Fruit fly (Drosophila melanogaster): Measurements from ENCODE around the gene CG15461.

CG15461 gene

DNA sequence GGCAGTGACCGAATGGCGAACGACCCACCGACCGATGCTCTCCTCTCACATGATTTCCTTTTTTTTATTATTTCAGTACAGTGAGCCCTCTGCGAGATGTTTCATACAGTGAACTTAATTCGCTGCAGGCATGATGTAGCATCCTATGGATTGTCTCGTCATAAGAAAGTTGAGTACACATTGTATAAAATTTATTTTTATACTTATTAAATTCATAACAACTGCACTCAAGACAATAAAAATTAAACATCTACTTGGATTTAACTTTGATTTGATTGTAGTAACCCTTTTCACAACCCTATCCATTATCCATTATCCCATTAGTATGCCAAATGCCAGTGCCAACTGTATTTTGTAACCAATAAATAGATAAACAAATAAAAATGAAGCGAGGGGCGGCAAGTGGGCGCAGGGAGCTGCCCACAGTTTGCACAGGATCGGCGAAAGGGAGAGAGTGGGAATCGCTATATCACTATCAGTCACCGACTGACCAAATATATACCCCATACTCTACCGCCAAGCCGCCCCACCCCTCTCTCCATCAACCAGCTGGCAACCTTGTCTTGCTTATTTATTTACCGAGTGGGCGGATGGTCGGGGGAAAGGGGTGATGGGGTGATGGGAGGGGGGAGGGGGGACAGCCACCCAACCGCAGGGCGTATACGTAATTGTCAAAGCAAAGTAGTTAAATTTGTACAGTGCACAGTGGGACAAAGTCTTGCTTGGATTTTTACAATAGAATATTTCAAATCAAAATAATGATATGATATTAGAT is 3.0 kb upstream of the CG15461 start:
- TF ChIP-seq psq (optimal IDR thresholded peaks at IDR 0.05) (no peak), h (optimal IDR thresholded peaks at IDR 0.05) (no peak), Sin3A (optimal IDR thresholded peaks at IDR 0.05) (no peak), ttk (optimal IDR thresholded peaks at IDR 0.05) (no peak), insv (optimal IDR thresholded peaks at IDR 0.05) (no peak), Myc (optimal IDR thresholded peaks at IDR 0.05) (no peak)

DNA sequence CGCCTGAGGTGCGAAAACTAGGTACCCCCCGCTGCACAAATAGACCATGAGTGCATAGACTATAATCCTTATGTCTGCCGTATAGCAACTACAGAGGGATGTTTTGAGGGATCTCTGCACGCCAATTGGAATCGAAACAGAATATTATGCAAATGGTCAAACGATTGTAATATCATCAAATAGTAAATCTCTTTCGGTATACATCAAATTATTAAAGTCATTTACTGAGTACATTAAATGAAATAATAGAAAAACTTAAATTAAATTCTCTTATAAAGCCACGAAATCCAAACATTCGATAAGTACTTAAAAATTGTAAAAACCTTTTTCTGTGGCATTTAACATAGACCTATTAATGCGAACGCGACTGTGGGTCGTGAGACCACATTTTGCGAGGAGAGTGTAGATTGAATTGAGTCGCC is 2.7 kb downstream of the CG15461 start:
- TF ChIP-seq psq (optimal IDR thresholded peaks at IDR 0.05) (no peak), insv (optimal IDR thresholded peaks at IDR 0.05) (no peak), Sin3A (optimal IDR thresholded peaks at IDR 0.05) (no peak), ttk (optimal IDR thresholded peaks at IDR 0.05) (no peak)

DNA sequence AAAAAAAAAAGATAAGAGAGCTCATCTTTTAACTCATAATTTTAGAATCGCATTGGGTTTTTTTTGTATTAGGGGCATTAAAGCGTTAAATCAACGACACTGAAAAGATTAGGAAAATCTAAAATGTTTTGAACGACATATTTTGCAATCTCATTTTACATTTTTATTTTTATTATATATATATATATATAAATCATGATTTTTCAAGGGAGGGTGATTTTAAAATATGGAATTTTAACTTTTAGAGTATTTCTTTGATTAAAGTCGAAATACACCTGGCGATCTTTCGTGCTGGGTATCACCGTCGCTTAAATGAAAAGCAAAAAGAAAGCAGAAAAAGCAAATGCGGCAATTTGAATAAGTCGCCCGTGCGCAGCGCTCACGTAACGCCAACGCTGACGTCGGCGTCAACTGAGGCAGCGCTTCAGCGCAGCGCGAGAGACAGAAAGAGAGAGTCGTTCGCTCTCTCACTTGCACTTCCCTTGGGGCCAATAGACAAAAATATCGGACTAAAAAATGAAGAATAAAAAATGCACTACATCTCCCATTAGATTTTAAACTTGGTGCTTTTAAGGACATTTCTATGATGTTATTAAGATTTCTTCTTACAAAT is 3.5 kb downstream of the CG15461 start:
- no peak for TF ChIP-seq h (optimal IDR thresholded peaks at IDR 0.05)
- no peak for TF ChIP-seq insv (optimal IDR thresholded peaks at IDR 0.05)
- no peak for TF ChIP-seq psq (optimal IDR thresholded peaks at IDR 0.05)
- TF ChIP-seq Myc (optimal IDR thresholded peaks at IDR 0.05) = no peak
- TF ChIP-seq Sin3A (optimal IDR thresholded peaks at IDR 0.05) = no peak
- TF ChIP-seq ttk (optimal IDR thresholded peaks at IDR 0.05) = no peak

DNA sequence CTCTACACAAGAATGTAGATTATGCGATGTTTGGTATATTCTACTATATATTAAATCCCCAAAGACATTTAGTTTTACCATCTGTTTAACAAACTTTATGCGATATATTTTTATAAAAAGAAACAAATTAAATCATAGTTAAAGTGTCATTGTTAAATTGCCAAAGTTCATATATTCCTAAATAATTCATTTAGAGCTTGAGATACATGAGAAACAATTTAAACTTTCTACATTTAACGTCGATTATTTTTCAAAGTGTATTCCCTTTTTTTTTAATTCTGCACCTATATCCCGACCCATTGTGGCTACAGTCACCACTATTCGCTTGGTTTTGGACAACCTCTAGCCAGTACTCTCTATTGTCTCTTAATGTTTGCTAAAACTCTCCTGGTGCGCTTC is 4.0 kb downstream of the CG15461 start:
- TF ChIP-seq Myc (optimal IDR thresholded peaks at IDR 0.05) (no peak), h (optimal IDR thresholded peaks at IDR 0.05) (no peak), psq (optimal IDR thresholded peaks at IDR 0.05) (no peak), Sin3A (optimal IDR thresholded peaks at IDR 0.05) (no peak), insv (optimal IDR thresholded peaks at IDR 0.05) (no peak), ttk (optimal IDR thresholded peaks at IDR 0.05) (no peak)

DNA sequence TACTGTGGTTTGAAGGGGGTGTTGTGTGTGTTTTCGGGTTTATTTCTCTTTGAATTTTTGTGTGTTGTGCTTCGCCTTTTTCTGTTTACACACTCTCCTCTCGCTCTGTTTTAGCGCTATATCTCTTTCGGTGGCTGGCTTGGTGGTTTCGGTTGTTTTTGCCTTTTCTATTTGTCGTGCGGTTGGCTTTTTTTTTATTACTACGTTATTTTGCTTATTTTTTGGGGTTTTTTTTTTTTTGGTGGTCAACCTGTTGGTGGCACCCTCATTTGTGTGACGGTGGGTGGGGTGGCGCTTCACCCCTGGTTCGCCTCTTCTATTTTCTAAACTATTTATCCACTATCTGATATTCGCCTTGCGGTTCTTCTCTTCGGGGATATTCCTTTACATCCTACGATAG is 4.9 kb downstream of the CG15461 start:
- TF ChIP-seq psq (optimal IDR thresholded peaks at IDR 0.05) (no peak), h (optimal IDR thresholded peaks at IDR 0.05) (no peak), Sin3A (optimal IDR thresholded peaks at IDR 0.05) (no peak), ttk (optimal IDR thresholded peaks at IDR 0.05) (no peak), insv (optimal IDR thresholded peaks at IDR 0.05) (no peak), Myc (optimal IDR thresholded peaks at IDR 0.05) (no peak)

DNA sequence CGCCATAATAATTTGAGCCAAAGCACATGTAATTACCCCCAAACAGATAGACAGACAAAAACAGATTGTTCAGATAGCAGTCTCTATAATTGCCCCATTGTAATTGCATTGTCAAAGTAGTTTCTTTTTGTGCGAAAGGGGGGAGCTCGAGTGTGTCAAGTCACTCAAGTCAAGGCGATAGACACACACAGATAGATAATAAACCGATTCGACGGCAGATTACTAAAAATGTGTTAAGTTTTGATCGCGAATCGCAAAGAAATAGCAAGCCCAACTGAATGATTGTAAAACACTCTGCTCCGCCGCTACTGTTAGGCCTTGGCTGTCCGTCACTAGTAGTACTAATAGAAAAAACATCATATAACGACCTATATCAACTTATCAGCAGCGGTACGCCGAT is 6.7 kb downstream of the CG15461 start:
- TF ChIP-seq ttk (optimal IDR thresholded peaks at IDR 0.05) = no peak
- no peak for TF ChIP-seq h (optimal IDR thresholded peaks at IDR 0.05)
- TF ChIP-seq Myc (optimal IDR thresholded peaks at IDR 0.05) = no peak
- TF ChIP-seq insv (optimal IDR thresholded peaks at IDR 0.05) = no peak
- no peak for TF ChIP-seq Sin3A (optimal IDR thresholded peaks at IDR 0.05)
- no peak for TF ChIP-seq psq (optimal IDR thresholded peaks at IDR 0.05)

DNA sequence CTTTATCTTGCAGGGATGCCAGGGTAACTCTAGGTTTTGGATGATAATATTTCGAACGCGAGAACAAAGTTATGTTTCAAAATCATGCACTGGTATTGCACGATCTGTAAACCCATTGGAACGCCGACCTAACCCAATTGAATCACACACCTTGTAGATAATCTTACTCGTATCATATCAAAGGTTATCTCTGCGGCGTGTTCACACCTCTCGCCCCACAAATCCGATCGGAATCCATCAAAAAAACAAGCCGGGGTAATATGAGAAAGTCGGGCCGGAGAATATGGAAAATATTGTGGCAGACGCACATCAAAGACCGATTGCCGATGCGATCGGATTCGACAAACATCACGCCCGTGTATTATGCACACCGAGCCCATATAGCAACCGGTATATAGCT is 9.1 kb downstream of the CG15461 start:
- no peak for TF ChIP-seq psq (optimal IDR thresholded peaks at IDR 0.05)
- no peak for TF ChIP-seq h (optimal IDR thresholded peaks at IDR 0.05)
- no peak for TF ChIP-seq insv (optimal IDR thresholded peaks at IDR 0.05)
- no peak for TF ChIP-seq ttk (optimal IDR thresholded peaks at IDR 0.05)
- TF ChIP-seq Myc (optimal IDR thresholded peaks at IDR 0.05) = no peak
- TF ChIP-seq Sin3A (optimal IDR thresholded peaks at IDR 0.05) = no peak

DNA sequence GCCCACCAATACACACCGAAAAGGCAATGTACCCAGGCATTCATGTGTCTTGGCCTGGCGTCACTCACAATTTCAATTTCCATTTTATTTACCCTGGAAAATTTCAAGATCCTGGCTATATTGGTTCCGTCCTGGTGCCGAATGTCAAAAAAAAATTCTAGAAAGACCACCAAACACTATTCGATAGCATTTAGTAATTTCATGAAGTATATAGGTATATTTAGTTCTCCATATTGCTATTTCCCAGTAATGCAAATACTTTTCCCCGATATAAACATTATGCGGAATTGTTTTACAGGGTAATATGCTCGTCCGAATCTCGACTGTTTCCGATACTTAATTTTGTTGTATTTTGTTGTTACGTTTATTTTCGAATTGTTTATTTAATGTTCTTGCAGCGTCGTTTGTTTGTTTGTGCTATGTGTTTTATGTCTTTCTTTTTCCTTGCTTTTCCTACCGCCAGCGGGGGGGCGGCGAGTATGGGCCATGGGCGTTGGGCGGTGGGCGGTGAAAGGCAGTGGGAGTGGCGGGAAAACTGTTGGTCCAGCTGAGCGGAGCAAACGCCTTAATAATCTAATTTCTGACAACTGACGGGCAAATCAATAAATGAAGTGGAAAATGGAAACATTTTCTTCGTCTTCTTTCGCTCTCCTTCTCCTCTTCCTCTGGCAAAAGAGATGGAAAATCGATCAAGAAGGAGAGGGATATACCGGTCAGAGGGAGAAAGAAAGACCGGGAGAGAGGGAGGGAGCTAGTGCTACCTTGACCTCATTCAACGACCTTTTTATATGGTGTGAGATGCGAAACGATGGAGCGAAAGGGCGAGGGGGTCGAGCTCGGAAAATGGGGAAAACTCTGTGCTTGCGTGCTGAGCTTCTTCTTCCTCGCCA is 10.0 kb downstream of the CG15461 start:
- TF ChIP-seq psq (optimal IDR thresholded peaks at IDR 0.05) = no peak
- TF ChIP-seq h (optimal IDR thresholded peaks at IDR 0.05) = no peak
- TF ChIP-seq ttk (optimal IDR thresholded peaks at IDR 0.05) = no peak

DNA sequence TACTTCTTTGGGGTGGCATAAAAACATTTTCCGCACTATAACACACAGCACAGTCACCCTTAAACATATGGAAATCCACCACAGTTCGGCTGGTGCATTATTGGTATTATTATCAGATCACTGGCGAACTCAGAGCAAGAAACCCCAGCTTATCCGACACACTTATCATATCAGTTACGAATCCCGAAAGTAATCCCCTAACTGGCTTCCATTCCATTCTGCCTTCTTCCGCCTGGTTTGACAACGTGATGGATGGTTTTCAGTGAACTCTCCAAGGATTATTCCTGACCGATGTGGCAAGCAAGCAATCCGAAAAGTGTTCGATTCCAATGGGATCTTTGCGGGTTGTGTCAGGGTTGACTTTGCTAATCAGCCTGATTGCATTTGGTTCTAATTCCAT is 13.0 kb downstream of the CG15461 start:
- no peak for TF ChIP-seq h (optimal IDR thresholded peaks at IDR 0.05)

DNA sequence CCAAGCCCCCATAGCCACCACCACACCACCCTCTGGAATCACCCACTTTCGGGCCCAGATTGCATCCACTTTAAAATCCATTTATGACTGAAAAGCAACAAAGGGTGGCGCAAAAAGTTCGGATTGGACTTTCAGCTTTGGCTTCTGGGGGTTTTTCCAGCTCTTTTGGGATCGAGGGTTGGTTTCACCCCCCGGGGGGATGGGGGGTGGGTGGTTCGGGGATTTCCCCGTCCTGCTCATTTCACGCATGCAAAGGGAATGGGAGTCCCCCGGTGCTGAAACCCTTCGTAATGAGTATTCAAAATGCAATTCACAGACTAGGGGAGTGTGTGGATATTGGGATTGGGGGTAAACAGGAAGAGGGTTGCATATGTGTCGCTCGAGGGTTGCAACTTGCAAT is 13.8 kb downstream of the CG15461 start:
- no peak for TF ChIP-seq Sin3A (optimal IDR thresholded peaks at IDR 0.05)
- TF ChIP-seq insv (optimal IDR thresholded peaks at IDR 0.05) = no peak
- TF ChIP-seq psq (optimal IDR thresholded peaks at IDR 0.05) = no peak
- TF ChIP-seq ttk (optimal IDR thresholded peaks at IDR 0.05) = no peak
- TF ChIP-seq Myc (optimal IDR thresholded peaks at IDR 0.05) = no peak
- TF ChIP-seq h (optimal IDR thresholded peaks at IDR 0.05) = no peak

DNA sequence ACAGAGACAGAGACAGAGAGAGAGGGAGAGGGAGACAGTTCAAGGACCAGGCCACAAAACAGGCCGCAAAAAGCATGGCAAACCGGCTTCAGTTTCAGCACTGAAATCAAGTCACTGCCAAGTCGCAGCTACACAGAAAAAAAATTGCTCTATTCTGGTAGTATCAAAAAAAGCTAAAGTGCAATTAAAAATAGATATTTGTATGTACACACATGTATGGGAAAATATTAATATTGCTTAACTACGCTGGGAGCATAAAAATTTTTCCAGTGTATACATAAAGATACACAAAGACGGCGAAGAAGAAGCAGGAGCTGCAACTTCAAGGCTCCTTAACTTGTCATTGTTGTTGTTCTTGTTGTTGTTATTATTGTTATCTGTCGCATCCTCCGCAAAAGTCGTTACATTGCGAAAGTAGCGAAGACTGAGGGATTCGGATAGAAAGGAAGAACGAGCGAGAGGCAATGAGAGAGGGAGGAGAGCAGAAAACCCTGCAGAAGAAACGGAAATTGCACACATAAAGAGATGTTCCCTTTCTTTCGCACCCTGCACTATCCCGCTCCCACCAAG is 15.1 kb downstream of the CG15461 start:
- TF ChIP-seq Myc (optimal IDR thresholded peaks at IDR 0.05) (no peak), psq (optimal IDR thresholded peaks at IDR 0.05) (no peak), Sin3A (optimal IDR thresholded peaks at IDR 0.05) (no peak), ttk (optimal IDR thresholded peaks at IDR 0.05) (no peak), insv (optimal IDR thresholded peaks at IDR 0.05) (no peak), h (optimal IDR thresholded peaks at IDR 0.05) (no peak)

DNA sequence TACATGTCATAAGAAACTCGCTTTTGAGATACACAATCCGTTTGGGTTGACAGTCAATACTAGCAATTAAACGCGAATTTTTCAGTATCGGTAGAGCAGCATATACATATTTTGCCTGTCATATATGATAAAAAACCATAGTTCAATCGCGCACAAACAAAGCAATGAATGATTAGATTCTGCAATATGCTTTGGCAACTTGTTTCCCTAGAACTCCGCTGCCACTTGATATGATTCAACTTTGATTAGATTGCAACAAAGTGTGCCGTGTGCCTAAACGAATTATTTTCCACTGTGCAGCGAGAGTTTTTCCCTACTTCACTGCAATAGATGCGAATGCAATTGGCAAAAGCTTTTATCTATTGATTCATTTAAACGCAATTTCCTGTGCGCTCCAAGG is 15.7 kb downstream of the CG15461 start:
- TF ChIP-seq psq (optimal IDR thresholded peaks at IDR 0.05) (no peak), Myc (optimal IDR thresholded peaks at IDR 0.05) (no peak), h (optimal IDR thresholded peaks at IDR 0.05) (no peak), Sin3A (optimal IDR thresholded peaks at IDR 0.05) (no peak), ttk (optimal IDR thresholded peaks at IDR 0.05) (no peak), insv (optimal IDR thresholded peaks at IDR 0.05) (no peak)

Data from Kc167 (cell line).